Fruit fly (Drosophila melanogaster) whole organism, adult: ENCODE results near the gene Brd8.
A peak's percentile ranks its signal among the peaks of the same experiment; 100 is the strongest.

Experiments
- CG11617 ChIP-seq: fragments of 200-800 bp; sonication (Bioruptor generic); optimal IDR thresholded peaks from 2 replicates; lab custom pipeline; 2017; ENCODE audit warnings: mild to moderate bottlenecking, missing biosample characterization, missing genetic modification reagents, missing genetic modification characterization
- CG12768 ChIP-seq: fragments of 200-800 bp; sonication (Bioruptor generic); optimal IDR thresholded peaks from 2 replicates; lab custom pipeline; 2017; ENCODE audit warnings: missing biosample characterization, missing genetic modification characterization, mild to moderate bottlenecking, moderate library complexity, missing genetic modification reagents
- CG14711 ChIP-seq: fragments of 200-800 bp; sonication (Bioruptor generic); optimal IDR thresholded peaks from 2 replicates; lab custom pipeline; 2018; ENCODE audit warnings: missing biosample characterization, mild to moderate bottlenecking, missing genetic modification characterization, moderate library complexity
- CG1620 ChIP-seq: fragments of 200-800 bp; sonication (Bioruptor generic); optimal IDR thresholded peaks from 2 replicates; lab custom pipeline; 2016; ENCODE audit warnings: missing biosample characterization, missing genetic modification characterization
- CG33017 ChIP-seq: fragments of 200-800 bp; sonication (Bioruptor generic); optimal IDR thresholded peaks from 2 replicates; lab custom pipeline; 2018; ENCODE audit warnings: missing biosample characterization, mild to moderate bottlenecking, missing genetic modification characterization, moderate library complexity
- CG5204 ChIP-seq: fragments of 200-800 bp; sonication (Bioruptor generic); optimal IDR thresholded peaks from 2 replicates; lab custom pipeline; 2016; ENCODE audit warnings: missing biosample characterization, missing genetic modification characterization
- CG7045 ChIP-seq: fragments of 200-800 bp; sonication (Bioruptor generic); optimal IDR thresholded peaks from 2 replicates; lab custom pipeline; 2017; ENCODE audit warnings: missing biosample characterization, mild to moderate bottlenecking, missing genetic modification characterization
- CG7101 ChIP-seq: fragments of 200-800 bp; sonication (Bioruptor generic); optimal IDR thresholded peaks from 2 replicates; lab custom pipeline; 2018; ENCODE audit warnings: missing biosample characterization, mild to moderate bottlenecking, missing genetic modification characterization, moderate library complexity
- Clk ChIP-seq: fragments of 200-800 bp; sonication (Bioruptor generic); optimal IDR thresholded peaks from 2 replicates; lab custom pipeline; 2017; ENCODE audit warnings: missing biosample characterization, missing genetic modification characterization
- Crg-1 ChIP-seq: fragments of 200-800 bp; sonication (Bioruptor generic); optimal IDR thresholded peaks from 2 replicates; lab custom pipeline; 2016; ENCODE audit warnings: missing biosample characterization, missing genetic modification characterization
- Hr96 ChIP-seq: fragments of 200-800 bp; sonication (Bioruptor generic); optimal IDR thresholded peaks from 2 replicates; lab custom pipeline; 2016; ENCODE audit warnings: missing biosample characterization, missing genetic modification characterization
- Mnt ChIP-seq: fragments of 200-800 bp; sonication (Bioruptor generic); optimal IDR thresholded peaks from 2 replicates; lab custom pipeline; 2016; ENCODE audit warnings: missing biosample characterization, mild to moderate bottlenecking, missing genetic modification characterization
- bab1 ChIP-seq: fragments of 200-800 bp; sonication (Bioruptor generic); optimal IDR thresholded peaks from 3 replicates; lab custom pipeline; 2019; ENCODE audit warnings: missing biosample characterization, mild to moderate bottlenecking, missing genetic modification characterization, moderate library complexity
- cic ChIP-seq: fragments of 200-800 bp; sonication (Bioruptor generic); optimal IDR thresholded peaks from 2 replicates; lab custom pipeline; 2017; ENCODE audit warnings: missing biosample characterization, mild to moderate bottlenecking, missing genetic modification characterization, moderate library complexity
- cnc ChIP-seq, 2 experiments: fragments of >200 bp; optimal IDR thresholded peaks; 2 replicates each; lab custom pipeline; 2017
- kay ChIP-seq: fragments of 200-800 bp; sonication (Bioruptor generic); peaks from one replicate; lab custom pipeline; 2016; ENCODE audit warnings: missing biosample characterization, missing genetic modification characterization, borderline replicate concordance
- ovo ChIP-seq: fragments of 200-800 bp; sonication (Bioruptor generic); optimal IDR thresholded peaks from 2 replicates; lab custom pipeline; 2016; ENCODE audit warnings: missing biosample characterization, missing genetic modification characterization
- pad ChIP-seq: fragments of 200-800 bp; sonication (Bioruptor generic); optimal IDR thresholded peaks from 3 replicates; lab custom pipeline; 2017; ENCODE audit warnings: missing biosample characterization, missing genetic modification characterization, mild to moderate bottlenecking, moderate library complexity, missing genetic modification reagents
- tj ChIP-seq: fragments of 200-800 bp; sonication (Bioruptor generic); optimal IDR thresholded peaks from 3 replicates; lab custom pipeline; 2017; ENCODE audit warnings: missing biosample characterization, mild to moderate bottlenecking, missing genetic modification characterization, moderate library complexity
- toe ChIP-seq: fragments of 200-800 bp; sonication (Bioruptor generic); optimal IDR thresholded peaks from 2 replicates; lab custom pipeline; 2016; ENCODE audit warnings: missing biosample characterization, missing genetic modification characterization

Gene Brd8

dm6 chr3R:29255963-29256527 is 32.8 kb downstream of the Brd8 start, which contains the start of gene CG45544:
CG45544 (plus strand) TSS chr3R:29256485.
- TF ChIP-seq CG33017 (no peak), cnc (optimal IDR thresholded peaks at IDR 0.05; lab: Kevin White, UChicago) (no peak), toe (GFP tag; lab: Kevin White, UChicago) (no peak), tj (GFP tag; lab: Kevin White, UChicago) (peak; percentile 90), CG5204 (GFP tag; lab: Kevin White, UChicago) (no peak), Crg-1 (GFP tag; lab: Kevin White, UChicago) (no peak), Hr96 (GFP tag; lab: Kevin White, UChicago) (peak; percentile 6), ovo (no peak), CG12768 (GFP tag; lab: Kevin White, UChicago) (no peak), Clk (GFP tag; lab: Kevin White, UChicago) (no peak), bab1 (GFP tag; lab: Kevin White, UChicago) (peak; percentile 77), cic (no peak), CG14711 (peak; percentile 2), CG11617 (GFP tag; lab: Kevin White, UChicago) (no peak), CG7101 (peak; percentile 33), pad (GFP tag; lab: Kevin White, UChicago) (no peak), CG1620 (GFP tag; lab: Kevin White, UChicago) (no peak), CG7045 (no peak), Mnt (GFP tag; lab: Kevin White, UChicago) (no peak), kay (no peak)

DNA sequence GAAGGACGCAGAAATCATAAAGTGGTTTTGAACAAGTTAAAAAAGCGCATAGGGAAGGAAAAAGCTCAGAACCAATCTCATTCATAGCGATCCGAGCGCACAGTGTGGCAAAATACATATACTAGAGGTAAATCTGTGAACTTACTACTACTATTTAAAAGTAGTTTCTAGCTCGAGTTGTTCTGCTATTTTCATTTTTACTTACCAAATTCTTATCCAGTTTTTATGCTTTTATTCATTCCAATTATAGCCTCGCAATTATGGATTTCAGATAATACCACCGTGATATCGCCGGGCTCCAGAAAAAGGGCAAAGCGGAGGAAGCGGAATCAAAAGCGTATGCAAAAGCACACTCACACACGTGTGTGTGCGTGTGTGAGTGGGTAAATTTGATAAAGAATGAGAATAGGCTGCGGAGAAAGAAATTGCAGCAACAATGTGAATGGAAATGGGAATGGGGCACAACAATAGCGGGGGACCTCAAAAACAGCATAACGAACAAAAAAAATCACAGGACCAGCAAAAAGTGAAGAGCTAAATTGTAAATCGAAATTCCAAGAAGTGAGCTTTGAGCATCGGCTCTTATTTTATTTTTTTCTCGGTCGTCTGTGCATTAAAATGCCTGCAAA is 33.6 kb downstream of the Brd8 start:
- TF ChIP-seq tj (GFP tag; lab: Kevin White, UChicago): peak; percentile 44
- no peak for TF ChIP-seq CG1620 (GFP tag; lab: Kevin White, UChicago)

- TF ChIP-seq pad (GFP tag; lab: Kevin White, UChicago): peak; percentile 69
- no peak for TF ChIP-seq CG1620 (GFP tag; lab: Kevin White, UChicago)
These were observed 34.8 kb downstream of the Brd8 start for dm6 chr3R:29257890-29258691.

DNA sequence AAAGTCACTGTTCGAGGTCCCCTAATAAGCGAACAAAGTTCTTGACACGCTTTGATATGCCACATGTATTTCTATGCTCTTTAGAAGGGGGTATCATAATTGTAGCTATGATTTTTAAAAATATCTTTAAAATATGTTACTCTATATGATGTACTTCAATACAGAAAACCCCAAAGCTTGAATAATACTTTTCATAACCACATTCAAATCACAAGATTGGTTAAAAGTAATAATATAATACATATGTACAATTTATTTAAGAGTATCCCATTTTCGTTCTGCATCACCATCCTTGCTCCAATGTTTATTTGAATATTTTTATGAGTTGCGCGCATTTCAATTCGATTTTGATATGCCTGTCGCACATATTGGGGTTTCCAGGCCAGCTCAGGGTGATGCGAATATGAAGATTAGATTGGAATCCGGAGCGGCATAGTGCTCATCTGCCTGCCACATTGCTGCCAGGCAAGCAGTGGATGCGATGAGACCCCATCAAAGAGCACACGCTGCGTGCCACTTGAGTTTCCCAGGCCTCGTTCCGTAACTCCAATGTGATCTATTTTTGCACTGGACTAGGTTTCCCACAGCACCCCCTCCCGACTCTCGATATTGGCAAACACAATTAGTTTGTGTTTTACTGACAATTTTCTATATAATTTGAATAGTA is 36.3 kb downstream of the Brd8 start:
- no peak for TF ChIP-seq kay
- TF ChIP-seq ovo: no peak
- no peak for TF ChIP-seq bab1 (GFP tag; lab: Kevin White, UChicago)
- TF ChIP-seq CG7045: no peak
- TF ChIP-seq CG14711: no peak
- no peak for TF ChIP-seq CG7101
- TF ChIP-seq Clk (GFP tag; lab: Kevin White, UChicago): no peak
- no peak for TF ChIP-seq toe (GFP tag; lab: Kevin White, UChicago)
- TF ChIP-seq cic: no peak
- TF ChIP-seq CG12768 (GFP tag; lab: Kevin White, UChicago): no peak

DNA sequence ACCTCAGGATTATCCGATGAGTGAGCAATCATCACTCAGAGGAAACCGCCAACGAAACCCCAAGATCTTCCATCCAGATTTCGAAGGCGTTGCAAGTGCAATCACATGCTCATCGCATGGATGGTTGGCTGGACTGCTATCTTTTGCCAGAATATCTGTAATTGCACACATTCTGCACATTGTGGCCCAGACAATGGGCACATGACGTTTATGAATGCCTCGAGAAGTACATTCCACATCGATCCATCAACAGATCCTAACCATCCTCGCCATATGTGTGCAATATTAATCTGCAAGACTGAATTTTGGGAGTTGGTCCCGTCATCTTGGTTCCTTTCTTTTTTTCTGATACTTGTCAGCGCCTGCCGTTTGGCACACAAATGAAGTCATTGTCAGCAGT is 39.2 kb downstream of the Brd8 start:
- no peak for TF ChIP-seq Crg-1 (GFP tag; lab: Kevin White, UChicago)

dm6 chr3R:29263264-29263663 is 40.0 kb downstream of the Brd8 start:
- TF ChIP-seq tj (GFP tag; lab: Kevin White, UChicago) (no peak), Hr96 (GFP tag; lab: Kevin White, UChicago) (no peak), CG1620 (GFP tag; lab: Kevin White, UChicago) (no peak), Crg-1 (GFP tag; lab: Kevin White, UChicago) (no peak), kay (no peak), pad (GFP tag; lab: Kevin White, UChicago) (no peak), CG14711 (no peak), CG7045 (no peak)

DNA sequence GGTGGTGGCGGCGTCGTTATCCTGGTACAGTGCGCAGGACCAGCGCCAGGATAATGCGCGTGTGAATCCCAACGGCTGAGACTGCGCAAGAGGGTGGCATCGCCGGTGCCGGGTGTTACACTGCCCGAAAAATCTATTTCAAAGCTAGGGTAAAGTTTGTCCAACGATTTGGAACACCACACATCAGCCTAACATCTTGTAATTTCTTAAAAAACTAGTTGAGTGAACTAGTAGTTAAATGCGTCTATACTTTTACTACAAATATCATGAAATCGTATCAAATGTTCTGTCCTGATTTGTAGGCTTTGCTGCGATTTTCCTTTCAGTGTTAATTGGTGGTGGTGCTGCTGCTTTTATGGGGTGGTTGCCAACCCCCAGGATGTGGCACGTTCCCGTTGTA is 41.8 kb downstream of the Brd8 start:
- no peak for TF ChIP-seq Crg-1 (GFP tag; lab: Kevin White, UChicago)
- TF ChIP-seq ovo: no peak
- TF ChIP-seq Hr96 (GFP tag; lab: Kevin White, UChicago): no peak
- no peak for TF ChIP-seq bab1 (GFP tag; lab: Kevin White, UChicago)
- TF ChIP-seq kay: no peak
- no peak for TF ChIP-seq CG7101
- TF ChIP-seq tj (GFP tag; lab: Kevin White, UChicago): no peak
- no peak for TF ChIP-seq CG1620 (GFP tag; lab: Kevin White, UChicago)
